Worm (Caenorhabditis elegans): ENCODE measurements around the gene cnp-3.

- TF ChIP-seq rec-8 (tag; optimal IDR thresholded peaks at IDR 0.05): no peak
- TF ChIP-seq D2030.7 (GFP tag; IDR thresholded peaks at IDR 0.05): no peak
- no peak for TF ChIP-seq hlh-12 (tag; optimal IDR thresholded peaks at IDR 0.05)
- TF ChIP-seq ceh-40 (GFP tag; IDR thresholded peaks at IDR 0.05): no peak
- TF ChIP-seq die-1 (tag; optimal IDR thresholded peaks at IDR 0.05): no peak
- no peak for TF ChIP-seq unc-130 (GFP tag; optimal IDR thresholded peaks at IDR 0.05)
- TF ChIP-seq B0019.2 (GFP tag; conservative IDR thresholded peaks at IDR 0.05): no peak
- no peak for TF ChIP-seq sea-2 (GFP tag; IDR thresholded peaks at IDR 0.05)
- TF ChIP-seq snpc-1.1 (tag; optimal IDR thresholded peaks at IDR 0.05; ENCODE audit: insufficient read depth): no peak
Observed at ce11 chrX:17149877-17150490, 12.1 kb upstream of the cnp-3 start, which contains the start of gene T23C6.4.

All from whole organism, young adult.